Fruit fly (Drosophila melanogaster): ENCODE data around the gene CG5421.

The CG5421 gene

dm6 chr2L:12427487-12428101, 20.3 kb downstream of the CG5421 start, which contains the start of the genes CG5446 and Trm1 (continued):
- TF ChIP-seq crc (GFP tag; optimal IDR thresholded peaks at IDR 0.05), result no peak
- peak; percentile 47 for TF ChIP-seq Spps (tag; optimal IDR thresholded peaks at IDR 0.05)
- no peak for TF ChIP-seq CG1832 (GFP tag; optimal IDR thresholded peaks at IDR 0.05)
- peak; percentile 41; the same call in 1 of the 2 replicates for TF ChIP-seq CG4730 (GFP tag; IDR thresholded peaks at IDR 0.05)
- no peak for TF ChIP-seq CG10274 (GFP tag; optimal IDR thresholded peaks at IDR 0.05)
- no peak for TF ChIP-seq luna (GFP tag; optimal IDR thresholded peaks at IDR 0.05)
- TF ChIP-seq CG16813 (GFP tag; IDR thresholded peaks at IDR 0.05; ENCODE audit: partially characterized antibody), result no peak
- TF ChIP-seq CkIIα-i1 (GFP tag; IDR thresholded peaks at IDR 0.05), result no peak
- TF ChIP-seq lbe (GFP tag; optimal IDR thresholded peaks at IDR 0.05), result peak; percentile 34
- TF ChIP-seq CG11504 (tag; optimal IDR thresholded peaks at IDR 0.05), result peak; percentile 81
- peak; percentile 75 for TF ChIP-seq Sox102F (GFP tag; optimal IDR thresholded peaks at IDR 0.05)
- TF ChIP-seq ems (GFP tag; optimal IDR thresholded peaks at IDR 0.05), result no peak
- TF ChIP-seq CG7271 (tag; optimal IDR thresholded peaks at IDR 0.05), result peak; percentile 48
- peak; percentile 47 for TF ChIP-seq scrt (GFP tag; optimal IDR thresholded peaks at IDR 0.05)
- TF ChIP-seq Pdp1 (GFP tag; optimal IDR thresholded peaks at IDR 0.05), result peak in 1 of 2 experiments; percentile 3
- peak; percentile 87 for TF ChIP-seq CG14710 (tag; optimal IDR thresholded peaks at IDR 0.05)
- TF ChIP-seq CG12769 (tag; optimal IDR thresholded peaks at IDR 0.05), result no peak
- no peak for TF ChIP-seq ham (GFP tag; IDR thresholded peaks at IDR 0.05)
- peak; percentile 25 for TF ChIP-seq sd (tag; optimal IDR thresholded peaks at IDR 0.05)
- TF ChIP-seq CG32767 (GFP tag; IDR thresholded peaks at IDR 0.05), result peak; percentile 35; the same call in 1 of the 2 replicates
- peak; percentile 23 for TF ChIP-seq CG11723 (GFP tag; optimal IDR thresholded peaks at IDR 0.05)
- TF ChIP-seq Awh (GFP tag; IDR thresholded peaks at IDR 0.05), result no peak
- peak; percentile 21 for TF ChIP-seq CG8281 (tag; optimal IDR thresholded peaks at IDR 0.05)
- no peak for TF ChIP-seq CG5953 (GFP tag; IDR thresholded peaks at IDR 0.05)
- TF ChIP-seq CG3065 (GFP tag; optimal IDR thresholded peaks at IDR 0.05), result no peak
- peak; percentile 89 for TF ChIP-seq CG8924 (tag; optimal IDR thresholded peaks at IDR 0.05)
- TF ChIP-seq Lhr (GFP tag; optimal IDR thresholded peaks at IDR 0.05), result no peak
- no peak for TF ChIP-seq CG1792 (GFP tag; optimal IDR thresholded peaks at IDR 0.05)
- peak; percentile 60 for TF ChIP-seq Fer3 (tag; optimal IDR thresholded peaks at IDR 0.05)
- TF ChIP-seq sens (GFP tag), result peak; percentile 83
- TF ChIP-seq lov (optimal IDR thresholded peaks at IDR 0.05), result no peak
- TF ChIP-seq lov (GFP tag; IDR thresholded peaks at IDR 0.05), result no peak
- TF ChIP-seq CG17829 (tag; optimal IDR thresholded peaks at IDR 0.05), result peak; percentile 88
- 0 out of 3 replicates have a peak, but pooled peaks have one; percentile 32 for TF ChIP-seq H15 (GFP tag; IDR thresholded peaks at IDR 0.05)
- peak; percentile 41 for TF ChIP-seq CG1233 (GFP tag; optimal IDR thresholded peaks at IDR 0.05)
- TF ChIP-seq CG12659 (GFP tag; optimal IDR thresholded peaks at IDR 0.05), result peak; percentile 86
- peak; percentile 31 for TF ChIP-seq Fer2 (tag; optimal IDR thresholded peaks at IDR 0.05)
- TF ChIP-seq CG31441 (GFP tag; IDR thresholded peaks at IDR 0.05), result peak; percentile 84
- peak; percentile 73 for TF ChIP-seq BtbVII (GFP tag; optimal IDR thresholded peaks at IDR 0.05)
- no peak for TF ChIP-seq CrebB (tag; optimal IDR thresholded peaks at IDR 0.05)
- peak; percentile 47; the same call in 1 of the 2 replicates for TF ChIP-seq MBD-R2 (GFP tag; IDR thresholded peaks at IDR 0.05)
- peak; percentile 16 for TF ChIP-seq pzg (GFP tag; optimal IDR thresholded peaks at IDR 0.05)
- TF ChIP-seq CTCF (GFP tag; optimal IDR thresholded peaks at IDR 0.05), result no peak
- TF ChIP-seq gem (tag; optimal IDR thresholded peaks at IDR 0.05), result peak; percentile 90
- TF ChIP-seq D19B (GFP tag; optimal IDR thresholded peaks at IDR 0.05), result peak; percentile 16
- peak; percentile 64 for TF ChIP-seq CG1602 (GFP tag; optimal IDR thresholded peaks at IDR 0.05)
- TF ChIP-seq nmo (GFP tag; optimal IDR thresholded peaks at IDR 0.05), result peak; percentile 83
- TF ChIP-seq CG18619 (GFP tag; optimal IDR thresholded peaks at IDR 0.05), result peak; percentile 62
- TF ChIP-seq CG34376 (GFP tag; optimal IDR thresholded peaks at IDR 0.05), result peak; percentile 32
- TF ChIP-seq Sry-β (GFP tag; optimal IDR thresholded peaks at IDR 0.05), result peak; percentile 86

Measured in whole organism, embryonic.